Fruit fly (Drosophila melanogaster) whole organism, prepupa: ENCODE results near the gene CG11069.

Source experiments
- CG11294 ChIP-seq: fragments of 200-800 bp; sonication (Bioruptor generic); IDR thresholded peaks from 2 replicates; pipeline ENCODE4 v1.3.6; 2022; ENCODE audit warnings: missing biosample characterization, missing genetic modification characterization
- CG11762 ChIP-seq: fragments of 200-800 bp; sonication (Bioruptor generic); optimal IDR thresholded peaks from 3 replicates; lab custom pipeline; 2016; ENCODE audit warnings: missing biosample characterization, missing genetic modification characterization; ENCODE audit not compliant: insufficient read depth
- CG11902 ChIP-seq: fragments of 200-800 bp; sonication (Bioruptor generic); optimal IDR thresholded peaks from 3 replicates; lab custom pipeline; 2016; ENCODE audit warnings: missing biosample characterization, missing genetic modification characterization
- CG1621 ChIP-seq: fragments of 200-800 bp; sonication (Bioruptor generic); optimal IDR thresholded peaks from 3 replicates; lab custom pipeline; 2018; ENCODE audit warnings: missing biosample characterization, mild to moderate bottlenecking, missing genetic modification characterization
- CG16779 ChIP-seq: fragments of 200-800 bp; sonication (Bioruptor generic); optimal IDR thresholded peaks from 3 replicates; lab custom pipeline; 2017; ENCODE audit warnings: missing biosample characterization, mild to moderate bottlenecking, missing genetic modification characterization
- CG31627 ChIP-seq: fragments of 200-800 bp; sonication (Bioruptor generic); optimal IDR thresholded peaks from 3 replicates; lab custom pipeline; 2016; ENCODE audit warnings: missing biosample characterization, missing genetic modification characterization
- CG32006 ChIP-seq: fragments of 200-800 bp; sonication (Bioruptor generic); optimal IDR thresholded peaks from 3 replicates; lab custom pipeline; 2017; ENCODE audit warnings: missing biosample characterization, mild to moderate bottlenecking, missing genetic modification characterization
- CG3919 ChIP-seq: fragments of 200-800 bp; sonication (Bioruptor generic); optimal IDR thresholded peaks from 3 replicates; lab custom pipeline; 2016; ENCODE audit warnings: missing biosample characterization, missing genetic modification characterization
- CG4318 ChIP-seq: fragments of 200-800 bp; sonication (Bioruptor generic); optimal IDR thresholded peaks from 3 replicates; lab custom pipeline; 2017; ENCODE audit warnings: missing biosample characterization, mild to moderate bottlenecking, missing genetic modification characterization
- CG6276 ChIP-seq: fragments of 200-800 bp; sonication (Bioruptor generic); optimal IDR thresholded peaks from 2 replicates; lab custom pipeline; 2017; ENCODE audit warnings: missing biosample characterization, mild to moderate bottlenecking, missing genetic modification characterization
- CG7368 ChIP-seq: fragments of 200-800 bp; sonication (Bioruptor generic); optimal IDR thresholded peaks from 3 replicates; lab custom pipeline; 2016; ENCODE audit warnings: missing biosample characterization, missing genetic modification characterization
- CG8119 ChIP-seq: fragments of 200-800 bp; sonication (Bioruptor generic); IDR thresholded peaks from 3 replicates; pipeline ENCODE4 v1.3.6; 2022; ENCODE audit warnings: missing biosample characterization, missing genetic modification characterization
- CG9139 ChIP-seq: fragments of 200-800 bp; sonication (Bioruptor generic); optimal IDR thresholded peaks from 3 replicates; lab custom pipeline; 2017; ENCODE audit warnings: missing biosample characterization, mild to moderate bottlenecking, missing genetic modification characterization
- Eip75B ChIP-seq: fragments of 200-800 bp; sonication (Bioruptor generic); optimal IDR thresholded peaks from 3 replicates; lab custom pipeline; 2016; ENCODE audit warnings: missing biosample characterization, missing genetic modification characterization
- Eip78C ChIP-seq: fragments of 200-800 bp; sonication (Bioruptor generic); peaks from one replicate; lab custom pipeline; 2016; ENCODE audit warnings: missing biosample characterization, missing genetic modification characterization
- Eip93F ChIP-seq: fragments of 200-800 bp; sonication (Bioruptor generic); optimal IDR thresholded peaks from 2 replicates; lab custom pipeline; 2016; ENCODE audit warnings: missing biosample characterization, mild to moderate bottlenecking, missing genetic modification characterization
- Ets21C ChIP-seq: fragments of 200-800 bp; sonication (Bioruptor generic); optimal IDR thresholded peaks from 3 replicates; lab custom pipeline; 2016; ENCODE audit warnings: missing biosample characterization, missing genetic modification characterization
- Ets96B ChIP-seq: fragments of 200-800 bp; optimal IDR thresholded peaks from 2 replicates; lab custom pipeline; 2019; ENCODE audit warnings: missing biosample characterization, mild to moderate bottlenecking, missing genetic modification characterization, moderate library complexity
- Gug ChIP-seq: fragments of 200-800 bp; sonication (Bioruptor generic); IDR thresholded peaks from 2 replicates; pipeline ENCODE4 v1.3.6; 2022; ENCODE audit warnings: missing biosample characterization, missing genetic modification characterization
- Hr39 ChIP-seq: fragments of 200-800 bp; sonication (Bioruptor generic); optimal IDR thresholded peaks from 2 replicates; lab custom pipeline; 2016; ENCODE audit warnings: missing biosample characterization, missing genetic modification characterization
- Met ChIP-seq: fragments of 200-800 bp; sonication (Bioruptor generic); optimal IDR thresholded peaks from 3 replicates; lab custom pipeline; 2016; ENCODE audit warnings: missing biosample characterization, missing genetic modification characterization
- OdsH ChIP-seq: fragments of 200-800 bp; sonication (Bioruptor generic); optimal IDR thresholded peaks from 3 replicates; lab custom pipeline; 2016; ENCODE audit warnings: missing biosample characterization, missing genetic modification characterization
- Sox14 ChIP-seq: fragments of 200-800 bp; sonication (Bioruptor generic); optimal IDR thresholded peaks from 3 replicates; lab custom pipeline; 2016; ENCODE audit warnings: missing biosample characterization, missing genetic modification characterization
- Sox15 ChIP-seq: fragments of 200-800 bp; sonication (Bioruptor generic); optimal IDR thresholded peaks from 3 replicates; lab custom pipeline; 2016; ENCODE audit warnings: missing biosample characterization, missing genetic modification characterization
- achi ChIP-seq: fragments of 200-800 bp; sonication (Bioruptor generic); optimal IDR thresholded peaks from 3 replicates; lab custom pipeline; 2016; ENCODE audit warnings: missing biosample characterization, missing genetic modification characterization
- cyc ChIP-seq: fragments of 200-800 bp; sonication (Bioruptor generic); optimal IDR thresholded peaks from 3 replicates; lab custom pipeline; 2016; ENCODE audit warnings: missing biosample characterization, missing genetic modification characterization
- dac ChIP-seq: fragments of 200-800 bp; sonication (Bioruptor generic); optimal IDR thresholded peaks from 2 replicates; lab custom pipeline; 2017; ENCODE audit warnings: missing biosample characterization, mild to moderate bottlenecking, missing genetic modification characterization
- eg ChIP-seq: fragments of 200-800 bp; sonication (Bioruptor generic); IDR thresholded peaks from 3 replicates; pipeline ENCODE4 v1.3.6; 2022; ENCODE audit warnings: missing biosample characterization, missing genetic modification characterization
- fd85E ChIP-seq: fragments of 200-800 bp; sonication (Bioruptor generic); optimal IDR thresholded peaks from 3 replicates; lab custom pipeline; 2016; ENCODE audit warnings: missing biosample characterization, missing genetic modification characterization
- lz ChIP-seq: fragments of 200-800 bp; sonication (Bioruptor generic); optimal IDR thresholded peaks from 3 replicates; lab custom pipeline; 2016; ENCODE audit warnings: missing biosample characterization, missing genetic modification characterization
- net ChIP-seq: fragments of 200-800 bp; sonication (Bioruptor generic); optimal IDR thresholded peaks from 3 replicates; lab custom pipeline; 2016; ENCODE audit warnings: missing biosample characterization, missing genetic modification characterization
- pdm3 ChIP-seq: fragments of 200-800 bp; sonication (Bioruptor generic); optimal IDR thresholded peaks from 3 replicates; lab custom pipeline; 2016; ENCODE audit warnings: missing biosample characterization, missing genetic modification characterization
- ss ChIP-seq, 2 experiments: fragments of 200-800 bp; sonication (Bioruptor generic); optimal IDR thresholded peaks; 2 replicates in 1 of 2; 3 replicates in 1 of 2; lab custom pipeline; 2017 to 2018; ENCODE audit warnings: mild to moderate bottlenecking in 2 of 2, missing biosample characterization in 2 of 2, missing genetic modification characterization in 2 of 2, moderate library complexity in 1 of 2
- svp ChIP-seq: fragments of 200-800 bp; sonication (Bioruptor generic); peaks from one replicate; lab custom pipeline; 2016; ENCODE audit warnings: missing biosample characterization, missing genetic modification characterization
- topi ChIP-seq: fragments of 200-800 bp; sonication (Bioruptor generic); optimal IDR thresholded peaks from 3 replicates; lab custom pipeline; 2016; ENCODE audit warnings: missing biosample characterization, missing genetic modification characterization
- vri ChIP-seq: fragments of 200-800 bp; sonication (Bioruptor generic); optimal IDR thresholded peaks from 3 replicates; lab custom pipeline; 2016; ENCODE audit warnings: missing biosample characterization, mild to moderate bottlenecking, missing genetic modification characterization

The CG11069 gene

dm6 chr3R:24875939-24876842 is 18.4 kb upstream of the CG11069 start, which contains the start of gene CG3744 (continued):
- peak; percentile 55 for TF ChIP-seq Eip75B
- peak; percentile 81 for TF ChIP-seq Eip93F (GFP tag; lab: Kevin White, UChicago)
- TF ChIP-seq Gug (GFP tag; lab: Robert Waterston, UW), result peak; percentile 86
- TF ChIP-seq Hr39 (GFP tag; lab: Kevin White, UChicago), result peak; percentile 74
- TF ChIP-seq OdsH (GFP tag; lab: Kevin White, UChicago), result peak; percentile 82
- TF ChIP-seq topi (GFP tag; lab: Kevin White, UChicago), result peak; percentile 64
- TF ChIP-seq CG16779 (tag; lab: Kevin White, UChicago), result peak; percentile 5
- TF ChIP-seq CG3919, result peak; percentile 88
- TF ChIP-seq dac (GFP tag; lab: Kevin White, UChicago), result peak; percentile 79
- no peak for TF ChIP-seq pdm3 (GFP tag; lab: Kevin White, UChicago)
- peak; percentile 62 for TF ChIP-seq Sox14
- TF ChIP-seq Eip78C (GFP tag; lab: Kevin White, UChicago), result peak; percentile 86
- peak; percentile 81 for TF ChIP-seq achi (GFP tag; lab: Kevin White, UChicago)
- peak; percentile 38 for TF ChIP-seq CG11762 (GFP tag; lab: Kevin White, UChicago)
- peak; percentile 73 for TF ChIP-seq Ets96B (tag; lab: Kevin White, UChicago)
- peak; percentile 85 for TF ChIP-seq CG32006
- TF ChIP-seq CG4318 (GFP tag; lab: Kevin White, UChicago), result no peak
- peak; percentile 94 for TF ChIP-seq eg (GFP tag; lab: Robert Waterston, UW)
- TF ChIP-seq CG11902, result peak; percentile 66
- TF ChIP-seq net (GFP tag; lab: Kevin White, UChicago), result peak; percentile 72

DNA sequence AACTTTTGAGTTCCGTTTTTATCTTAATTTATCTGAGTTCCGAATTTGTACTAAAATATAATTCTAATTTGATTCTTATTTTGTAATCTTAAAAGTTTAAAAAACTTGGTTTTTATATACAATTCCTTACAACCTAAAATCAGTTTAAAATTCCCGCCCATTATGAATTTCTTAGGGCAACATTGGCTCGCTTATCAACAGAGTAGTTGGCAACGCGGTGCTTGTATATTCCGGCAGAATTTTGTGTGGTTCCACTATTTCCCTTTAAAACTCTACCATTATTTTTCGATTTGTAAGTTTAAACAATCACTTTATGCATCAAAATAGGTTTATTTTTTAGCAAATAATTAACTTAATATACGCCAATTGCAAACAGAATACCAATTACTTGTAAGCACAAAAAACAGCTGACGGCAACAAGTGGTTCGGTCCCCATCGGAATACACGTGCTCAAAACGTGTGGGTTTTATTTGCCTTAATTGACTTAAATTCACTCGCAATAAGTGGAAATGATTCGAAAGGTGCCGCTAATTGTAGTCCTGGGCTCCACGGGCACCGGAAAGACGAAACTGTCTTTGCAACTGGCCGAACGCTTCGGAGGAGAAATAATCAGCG is 17.6 kb upstream of the CG11069 start, which contains the start of the genes CG11089 and CG31381:
CG11089 (plus strand) TSS at position 203 of the 615 bp plus-strand sequence.
CG31381 (plus strand) TSS at position 203 of the 615 bp plus-strand sequence.
- TF ChIP-seq Eip75B (no peak), Met (no peak), Sox15 (GFP tag; lab: Kevin White, UChicago) (no peak), svp (GFP tag; lab: Kevin White, UChicago) (no peak), fd85E (GFP tag; lab: Kevin White, UChicago) (no peak), Ets96B (tag; lab: Kevin White, UChicago) (no peak), CG11294 (GFP tag; lab: Robert Waterston, UW) (no peak), dac (GFP tag; lab: Kevin White, UChicago) (no peak), Eip78C (GFP tag; lab: Kevin White, UChicago) (peak; percentile 85), vri (GFP tag; lab: Kevin White, UChicago) (no peak), CG1621 (tag; lab: Kevin White, UChicago) (peak; percentile 82), CG9139 (GFP tag; lab: Kevin White, UChicago) (no peak), lz (GFP tag; lab: Kevin White, UChicago) (no peak), cyc (no peak), CG8119 (GFP tag; lab: Robert Waterston, UW) (no peak), Gug (GFP tag; lab: Robert Waterston, UW) (no peak)
- TF ChIP-seq, all 60 proteins: peak for 2

- TF ChIP-seq CG1621 (tag; lab: Kevin White, UChicago) (no peak), CG6276 (GFP tag; lab: Kevin White, UChicago) (no peak), ss (GFP tag; optimal IDR thresholded peaks at IDR 0.05; lab: Kevin White, UChicago) (no peak), svp (GFP tag; lab: Kevin White, UChicago) (peak; percentile 100), Ets21C (GFP tag; lab: Kevin White, UChicago) (no peak), vri (GFP tag; lab: Kevin White, UChicago) (no peak), CG31627 (GFP tag; lab: Kevin White, UChicago) (no peak), CG7368 (GFP tag; lab: Kevin White, UChicago) (no peak)
- TF ChIP-seq, all 60 proteins: peak for 1
Measured at dm6 chr3R:24878655-24879054, 15.9 kb upstream of the CG11069 start.
